Worm (Caenorhabditis elegans) whole organism, early embryonic: ENCODE data around the gene abu-1.

Source experiments
- ama-1 ChIP-seq: fragments of 150-350 bp; optimal IDR thresholded peaks from 2 replicates; lab custom pipeline; 2014
- ceh-36 ChIP-seq: sonication (generic microtip); optimal IDR thresholded peaks from 2 replicates; lab custom pipeline; 2016; ENCODE audit warnings: missing genetic modification characterization, inconsistent platforms, missing compliant biosample characterization
- flt-1 ChIP-seq: fragments of 200-800 bp; sonication (Bioruptor generic); IDR thresholded peaks from 2 replicates; pipeline ENCODE4 v1.3.6; 2022; ENCODE audit warnings: missing genetic modification characterization, missing compliant biosample characterization
- hmbx-1 ChIP-seq: sonication (generic microtip); optimal IDR thresholded peaks from 2 replicates; lab custom pipeline; 2016; ENCODE audit warnings: mild to moderate bottlenecking, missing genetic modification characterization, missing compliant biosample characterization
- hnd-1 ChIP-seq: sonication (generic microtip); optimal IDR thresholded peaks from 2 replicates; lab custom pipeline; 2016; ENCODE audit warnings: missing genetic modification characterization, missing compliant biosample characterization
- pes-1 ChIP-seq: fragments of 200-800 bp; sonication (Bioruptor generic); IDR thresholded peaks from 2 replicates; pipeline ENCODE4 v1.3.6; 2022; ENCODE audit warnings: missing genetic modification reagents, missing genetic modification characterization, missing compliant biosample characterization
- sea-1 ChIP-seq: fragments of 200-800 bp; sonication (Bioruptor generic); conservative IDR thresholded peaks from 2 replicates; pipeline ENCODE4 v1.3.6; 2022; ENCODE audit warnings: missing genetic modification characterization, missing compliant biosample characterization
- tbx-11 ChIP-seq: fragments of 200-800 bp; sonication (Bioruptor generic); IDR thresholded peaks from 2 replicates; pipeline ENCODE4 v1.3.6; 2022; ENCODE audit warnings: missing genetic modification characterization, missing compliant biosample characterization

- TF ChIP-seq ama-1: no peak
- TF ChIP-seq hnd-1 (tag; lab: Kevin White, UChicago): no peak
- no peak for TF ChIP-seq sea-1 (GFP tag; lab: Robert Waterston, UW)
- TF ChIP-seq flt-1: no peak
- no peak for TF ChIP-seq pes-1 (GFP tag; lab: Robert Waterston, UW)
- no peak for TF ChIP-seq tbx-11 (GFP tag; lab: Robert Waterston, UW)
- no peak for TF ChIP-seq hmbx-1 (tag; lab: Kevin White, UChicago)
- TF ChIP-seq ceh-36 (tag; lab: Kevin White, UChicago): no peak
Observed at ce11 chrV:10382142-10382541, 516 bp upstream of the abu-1 start, which contains the start of gene pqn-2.
